Worm (Caenorhabditis elegans) whole organism, early embryonic: ENCODE measurements around the gene T08B6.1.

Experiments
- B0310.2 ChIP-seq: sonication (generic microtip); optimal IDR thresholded peaks from 2 replicates; lab custom pipeline; 2016; ENCODE audit warnings: mild to moderate bottlenecking, missing genetic modification characterization, missing compliant biosample characterization
- ama-1 ChIP-seq: fragments of 150-350 bp; optimal IDR thresholded peaks from 2 replicates; lab custom pipeline; 2014
- hmg-4 ChIP-seq: fragments of 200-800 bp; sonication (Bioruptor generic); optimal IDR thresholded peaks from 2 replicates; lab custom pipeline; 2018; ENCODE audit warnings: mild to moderate bottlenecking, missing genetic modification characterization, missing compliant biosample characterization
- sea-1 ChIP-seq: fragments of 200-800 bp; sonication (Bioruptor generic); conservative IDR thresholded peaks from 2 replicates; pipeline ENCODE4 v1.3.6; 2022; ENCODE audit warnings: missing genetic modification characterization, missing compliant biosample characterization

- TF ChIP-seq B0310.2 (tag; lab: Kevin White, UChicago) (no peak), ama-1 (no peak), hmg-4 (GFP tag; lab: Kevin White, UChicago) (no peak), sea-1 (no peak)
These were observed 40.4 kb downstream of the T08B6.1 start, which contains the start of gene tat-2 for ce11 chrIV:4846793-4847192.
